Fruit fly (Drosophila melanogaster) Kc167 (cell line): Measurements from ENCODE around the gene CG46465.

Experiments
- Myc ChIP-seq: fragments of >200 bp; optimal IDR thresholded peaks from 2 replicates; lab custom pipeline; 2017; ENCODE audit warnings: missing external identifiers
- Sin3A ChIP-seq: fragments of >200 bp; optimal IDR thresholded peaks from 2 replicates; lab custom pipeline; 2018; ENCODE audit warnings: missing external identifiers
- h ChIP-seq: fragments of >200 bp; optimal IDR thresholded peaks from 3 replicates; lab custom pipeline; 2018; ENCODE audit warnings: missing external identifiers
- insv ChIP-seq: fragments of >200 bp; optimal IDR thresholded peaks from 3 replicates; lab custom pipeline; 2018; ENCODE audit warnings: missing external identifiers
- psq ChIP-seq: fragments of >200 bp; optimal IDR thresholded peaks from 2 replicates; lab custom pipeline; 2017; ENCODE audit warnings: missing external identifiers
- ttk ChIP-seq: sonication (Bioruptor generic); optimal IDR thresholded peaks from 2 replicates; lab custom pipeline; 2017; ENCODE audit warnings: missing external identifiers

CG46465 gene

DNA sequence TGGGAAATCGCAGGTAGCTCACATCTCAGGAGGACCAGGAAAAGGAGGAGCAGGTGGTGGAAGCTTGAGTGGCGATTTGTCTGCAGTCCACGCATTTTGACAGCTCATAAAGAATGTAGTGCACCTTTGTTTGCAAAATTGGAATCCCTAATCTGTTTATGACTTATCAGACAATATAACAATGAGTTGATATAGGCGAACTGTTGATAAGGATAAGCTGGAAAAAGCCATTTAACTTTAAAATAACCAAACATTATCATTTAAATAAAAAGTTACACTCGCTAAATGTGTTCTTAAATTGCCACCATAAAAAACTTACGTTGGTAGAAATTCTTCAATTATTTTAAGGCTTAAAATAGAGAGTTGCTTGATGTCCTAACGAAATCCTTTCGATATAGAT lies 2.2 kb upstream of the CG46465 start, which contains the start of gene CG15170:
Gene CG15170 (minus strand): TSS at position 101 of the 400 bp plus-strand sequence.
- no peak for TF ChIP-seq Sin3A
- no peak for TF ChIP-seq ttk (lab: Kevin White, UChicago)
- TF ChIP-seq Myc (lab: Kevin White, UChicago): no peak
- no peak for TF ChIP-seq insv (lab: Kevin White, UChicago)
- no peak for TF ChIP-seq h
- no peak for TF ChIP-seq psq (lab: Kevin White, UChicago)

DNA sequence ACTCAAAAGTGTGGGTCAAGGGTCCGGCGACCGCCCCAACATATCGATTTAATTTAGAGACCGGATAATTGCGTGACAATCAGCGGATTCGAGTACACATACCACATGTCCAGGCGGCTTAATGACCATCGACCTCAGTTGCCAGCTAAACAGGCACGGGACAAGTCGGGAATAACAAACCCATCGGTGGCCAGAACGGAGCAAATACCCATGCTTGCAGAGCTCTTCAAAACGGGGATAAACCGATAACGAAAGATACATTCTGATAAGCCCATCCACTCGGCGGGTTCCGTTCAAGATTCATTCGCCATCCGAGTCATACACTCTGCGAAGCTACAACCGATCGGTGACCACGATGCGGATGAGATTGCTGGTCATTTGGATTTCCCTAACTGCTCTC lies 1.6 kb upstream of the CG46465 start, which contains the start of gene CG15169:
Gene CG15169 (plus strand): TSS at position 301 of the 400 bp plus-strand sequence.
- TF ChIP-seq h: no peak
- no peak for TF ChIP-seq Myc (lab: Kevin White, UChicago)
- no peak for TF ChIP-seq ttk (lab: Kevin White, UChicago)

DNA sequence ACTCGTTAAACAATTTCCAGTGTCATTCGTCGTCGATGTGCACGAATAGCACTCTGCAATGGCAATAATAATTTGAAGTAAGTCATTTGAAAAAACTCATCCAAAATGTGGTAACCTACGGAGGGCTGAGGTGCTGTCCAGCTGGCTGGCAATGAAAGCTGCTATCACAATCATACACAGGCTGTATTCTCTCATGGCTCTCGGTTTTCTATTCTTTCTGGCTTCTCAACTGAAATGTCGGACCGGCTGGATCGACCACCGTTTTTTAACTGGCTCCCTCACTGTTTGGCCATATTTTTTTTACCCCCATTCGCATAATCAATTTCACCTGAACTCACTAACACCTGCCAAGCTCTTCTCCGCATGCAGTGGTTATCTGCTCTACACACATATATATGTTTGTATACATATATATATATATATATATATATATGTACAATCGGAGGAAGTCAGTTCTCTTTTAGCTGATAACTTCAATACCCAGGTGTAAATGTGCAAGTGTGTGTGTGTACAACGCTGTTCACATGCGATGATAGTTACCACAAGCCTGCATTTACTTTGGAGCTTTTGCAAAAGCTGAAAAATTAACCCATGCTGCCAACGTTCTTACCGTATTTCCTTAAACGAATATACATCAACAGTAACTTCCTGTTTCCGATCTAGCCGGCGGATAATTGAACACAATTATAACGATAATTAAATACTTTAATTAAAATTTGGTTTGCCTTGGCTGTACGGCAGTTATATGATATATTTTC lies 3.5 kb downstream of the CG46465 start, which contains the start of gene CG10650:
Gene CG10650 (minus strand): TSS at position 275 of the 758 bp plus-strand sequence.
- TF ChIP-seq Myc (lab: Kevin White, UChicago) (no peak), psq (lab: Kevin White, UChicago) (no peak), Sin3A (no peak), ttk (lab: Kevin White, UChicago) (no peak), h (no peak), insv (lab: Kevin White, UChicago) (no peak)

DNA sequence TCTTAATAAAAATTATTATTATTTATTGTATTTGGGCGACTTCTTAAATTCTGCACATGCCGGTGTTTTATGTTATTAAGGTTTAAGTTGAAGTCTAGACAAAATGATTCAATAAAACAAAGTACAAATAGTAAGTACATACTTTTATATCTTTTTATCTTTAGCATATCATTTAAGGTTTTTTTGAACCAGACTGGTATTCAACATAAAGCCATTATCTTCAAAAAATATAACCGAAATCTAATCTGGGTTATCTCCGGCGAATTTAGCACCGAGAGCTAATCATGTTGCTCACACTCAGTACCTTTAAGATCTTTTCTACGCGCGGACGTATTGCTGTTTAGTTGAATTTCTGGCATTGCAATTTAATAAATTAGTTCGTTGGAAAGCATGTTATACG lies 4.9 kb downstream of the CG46465 start, which contains the start of gene CG31792:
Gene CG31792 (plus strand): TSS at position 301 of the 400 bp plus-strand sequence.
- TF ChIP-seq Sin3A (no peak), ttk (lab: Kevin White, UChicago) (no peak), insv (lab: Kevin White, UChicago) (no peak), h (no peak), psq (lab: Kevin White, UChicago) (no peak), Myc (lab: Kevin White, UChicago) (no peak)

DNA sequence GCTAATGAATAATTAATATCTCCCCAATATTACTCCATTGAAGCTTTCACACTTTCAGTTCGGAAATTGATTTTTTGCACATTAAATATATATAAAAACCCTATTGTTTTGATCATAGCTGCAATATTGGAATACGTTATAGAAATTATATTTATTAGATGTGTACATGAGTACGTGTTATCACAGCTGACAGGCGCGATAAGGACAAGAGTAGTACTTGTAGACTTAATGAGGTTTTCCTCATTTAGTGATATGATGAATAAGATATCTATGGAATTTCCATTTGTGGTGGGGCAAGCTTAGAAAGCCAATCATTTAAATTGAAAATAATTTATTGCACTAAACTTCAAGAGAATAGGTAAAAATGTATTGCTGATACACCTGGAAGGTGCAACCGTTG lies 10.2 kb downstream of the CG46465 start:
- TF ChIP-seq Myc (lab: Kevin White, UChicago): no peak
- no peak for TF ChIP-seq ttk (lab: Kevin White, UChicago)
- TF ChIP-seq psq (lab: Kevin White, UChicago): no peak
- TF ChIP-seq insv (lab: Kevin White, UChicago): no peak
- TF ChIP-seq h: no peak
- TF ChIP-seq Sin3A: no peak

DNA sequence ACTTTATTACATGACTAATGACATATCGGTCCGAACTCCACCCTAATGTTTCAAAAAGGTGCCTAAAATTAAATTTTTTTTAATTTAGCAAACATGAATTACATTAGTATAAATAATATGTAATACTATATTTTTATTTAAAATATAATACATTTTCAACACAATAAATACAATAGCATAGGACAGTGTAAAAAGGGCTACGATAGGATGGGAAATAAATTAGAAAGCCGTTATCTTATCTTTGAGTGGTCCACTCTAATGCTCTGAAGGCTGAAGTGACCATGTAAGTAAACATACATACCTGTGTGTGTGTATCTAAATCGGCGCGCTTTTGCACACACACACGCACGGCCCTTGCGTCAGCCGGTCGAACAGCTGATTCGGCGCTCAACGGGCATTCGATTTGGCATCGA lies 10.7 kb downstream of the CG46465 start, which contains the start of gene CG31793:
Gene CG31793 (plus strand): TSS at position 409 of the 413 bp plus-strand sequence.
- TF ChIP-seq Myc (lab: Kevin White, UChicago): no peak
- no peak for TF ChIP-seq insv (lab: Kevin White, UChicago)
- no peak for TF ChIP-seq Sin3A
- no peak for TF ChIP-seq h
- TF ChIP-seq psq (lab: Kevin White, UChicago): no peak
- no peak for TF ChIP-seq ttk (lab: Kevin White, UChicago)

- TF ChIP-seq insv (lab: Kevin White, UChicago): no peak
- TF ChIP-seq Myc (lab: Kevin White, UChicago): no peak
- no peak for TF ChIP-seq ttk (lab: Kevin White, UChicago)
- TF ChIP-seq psq (lab: Kevin White, UChicago): no peak
These were observed 16.8 kb downstream of the CG46465 start, which contains the start of gene RpL30 for dm6 chr2L:19009130-19009529. Gene RpL30, minus strand, starts transcription at chr2L:19009306.

DNA sequence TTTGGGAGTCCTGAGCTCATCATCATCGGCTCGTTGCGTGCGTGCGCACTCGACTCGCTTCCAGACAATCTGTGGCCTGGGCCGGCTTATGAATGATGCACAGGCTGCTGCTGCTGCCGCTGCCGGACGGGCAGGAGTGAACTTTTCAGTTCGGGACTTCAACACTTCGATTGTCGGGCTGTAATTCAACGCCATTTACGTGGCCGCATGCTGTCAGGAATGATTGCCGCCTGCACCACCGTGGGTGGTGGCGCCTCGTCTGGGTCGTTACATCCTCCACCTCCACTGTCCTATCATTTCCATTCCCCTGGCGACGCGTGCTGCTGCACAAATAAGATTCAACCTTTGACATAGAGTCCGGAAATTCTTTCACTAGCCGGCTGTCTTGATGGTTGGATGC lies 17.7 kb downstream of the CG46465 start:
- TF ChIP-seq Sin3A (no peak), Myc (lab: Kevin White, UChicago) (no peak)

DNA sequence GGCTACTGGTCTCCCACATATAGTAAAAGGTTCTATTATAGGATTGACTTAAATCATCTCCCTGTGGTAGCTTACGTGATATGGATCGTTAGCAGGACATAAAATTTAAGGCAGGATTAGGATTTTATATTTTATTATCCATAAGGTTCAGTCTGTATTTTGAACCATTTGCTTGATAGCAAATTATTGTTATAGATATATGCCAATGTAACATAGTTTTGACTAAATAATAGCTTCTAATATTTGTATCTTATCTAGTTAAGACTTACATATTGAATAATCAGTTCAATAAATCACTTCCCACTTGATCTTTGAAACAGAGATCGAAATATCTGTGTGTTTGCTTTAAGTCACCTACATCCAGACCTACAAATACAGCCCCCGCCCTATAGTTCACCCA lies 18.3 kb downstream of the CG46465 start, which contains the start of gene robl37BC:
Gene robl37BC (plus strand): TSS at position 301 of the 400 bp plus-strand sequence.
- TF ChIP-seq Myc (lab: Kevin White, UChicago): no peak
- no peak for TF ChIP-seq ttk (lab: Kevin White, UChicago)
- TF ChIP-seq h: no peak
- TF ChIP-seq insv (lab: Kevin White, UChicago): no peak
- no peak for TF ChIP-seq Sin3A
- TF ChIP-seq psq (lab: Kevin White, UChicago): no peak

dm6 chr2L:19011895-19012645 lies 19.8 kb downstream of the CG46465 start:
- TF ChIP-seq ttk (lab: Kevin White, UChicago) (no peak), psq (lab: Kevin White, UChicago) (no peak), h (no peak), Myc (lab: Kevin White, UChicago) (no peak), Sin3A (no peak), insv (lab: Kevin White, UChicago) (no peak)

- TF ChIP-seq Sin3A (no peak), insv (lab: Kevin White, UChicago) (no peak), psq (lab: Kevin White, UChicago) (no peak), ttk (lab: Kevin White, UChicago) (no peak), Myc (lab: Kevin White, UChicago) (no peak), h (no peak)
These were observed 20.6 kb downstream of the CG46465 start for dm6 chr2L:19012776-19013328.
